Worm (Caenorhabditis elegans) whole organism, early embryonic: ENCODE results near the gene sdz-24.

Source experiments
- B0310.2 ChIP-seq: sonication (generic microtip); optimal IDR thresholded peaks from 2 replicates; lab custom pipeline; 2016; ENCODE audit warnings: mild to moderate bottlenecking, missing genetic modification characterization, missing compliant biosample characterization
- F13C5.2 ChIP-seq: sonication (generic microtip); optimal IDR thresholded peaks from 2 replicates; lab custom pipeline; 2017; ENCODE audit warnings: mild to moderate bottlenecking, missing genetic modification characterization, inconsistent platforms, missing compliant biosample characterization
- aly-1 ChIP-seq: sonication (generic microtip); optimal IDR thresholded peaks from 2 replicates; lab custom pipeline; 2016; ENCODE audit warnings: missing genetic modification characterization, missing compliant biosample characterization
- ama-1 ChIP-seq: fragments of 150-350 bp; optimal IDR thresholded peaks from 2 replicates; lab custom pipeline; 2014
- ets-7 ChIP-seq: sonication (generic microtip); optimal IDR thresholded peaks from 2 replicates; lab custom pipeline; 2016; ENCODE audit warnings: missing genotype, missing genetic modification characterization, missing compliant biosample characterization
- flt-1 ChIP-seq: fragments of 200-800 bp; sonication (Bioruptor generic); IDR thresholded peaks from 2 replicates; pipeline ENCODE4 v1.3.6; 2022; ENCODE audit warnings: missing genetic modification characterization, missing compliant biosample characterization
- hmg-4 ChIP-seq: fragments of 200-800 bp; sonication (Bioruptor generic); optimal IDR thresholded peaks from 2 replicates; lab custom pipeline; 2018; ENCODE audit warnings: mild to moderate bottlenecking, missing genetic modification characterization, missing compliant biosample characterization
- hnd-1 ChIP-seq: sonication (generic microtip); optimal IDR thresholded peaks from 2 replicates; lab custom pipeline; 2016; ENCODE audit warnings: missing genetic modification characterization, missing compliant biosample characterization
- pes-1 ChIP-seq: fragments of 200-800 bp; sonication (Bioruptor generic); IDR thresholded peaks from 2 replicates; pipeline ENCODE4 v1.3.6; 2022; ENCODE audit warnings: missing genetic modification reagents, missing genetic modification characterization, missing compliant biosample characterization
- scrt-1 ChIP-seq: fragments of 200-800 bp; sonication (Bioruptor generic); IDR thresholded peaks from 2 replicates; pipeline ENCODE4 v1.3.6; 2022; ENCODE audit warnings: missing genetic modification characterization, missing compliant biosample characterization
- sea-1 ChIP-seq: fragments of 200-800 bp; sonication (Bioruptor generic); conservative IDR thresholded peaks from 2 replicates; pipeline ENCODE4 v1.3.6; 2022; ENCODE audit warnings: missing genetic modification characterization, missing compliant biosample characterization
- tbx-11 ChIP-seq: fragments of 200-800 bp; sonication (Bioruptor generic); IDR thresholded peaks from 2 replicates; pipeline ENCODE4 v1.3.6; 2022; ENCODE audit warnings: missing genetic modification characterization, missing compliant biosample characterization
- tbx-37 ChIP-seq: fragments of 200-800 bp; sonication (Bioruptor generic); conservative IDR thresholded peaks from 2 replicates; pipeline ENCODE4 v1.3.6; 2022; ENCODE audit warnings: missing genetic modification reagents, missing genetic modification characterization, missing compliant biosample characterization
- tra-4 ChIP-seq: sonication (generic microtip); optimal IDR thresholded peaks from 2 replicates; lab custom pipeline; 2017; ENCODE audit warnings: missing genetic modification characterization, missing compliant biosample characterization

The sdz-24 gene

ce11 chrII:682326-682725 lies 23.9 kb downstream of the sdz-24 start, which contains the start of gene T02H6.7:
Gene T02H6.7 (plus strand): TSS chrII:682626.
- TF ChIP-seq ets-7 (tag; lab: Kevin White, UChicago) (no peak), hmg-4 (GFP tag; lab: Kevin White, UChicago) (no peak), F13C5.2 (tag; lab: Kevin White, UChicago) (no peak), aly-1 (no peak), B0310.2 (no peak), pes-1 (no peak)

ce11 chrII:683467-683866 lies 25.0 kb downstream of the sdz-24 start, which contains the start of gene T02H6.6:
Gene T02H6.6 (plus strand): TSS chrII:683767.
- TF ChIP-seq aly-1 (no peak), B0310.2 (no peak), ets-7 (tag; lab: Kevin White, UChicago) (no peak)

ce11 chrII:684811-685210 lies 26.3 kb downstream of the sdz-24 start, which contains the start of gene T02H6.5:
Gene T02H6.5 (plus strand): TSS chrII:685111.
- no peak for TF ChIP-seq sea-1 (GFP tag; lab: Robert Waterston, UW)
- TF ChIP-seq hnd-1 (tag; lab: Kevin White, UChicago) = no peak
- TF ChIP-seq tra-4 = no peak
- TF ChIP-seq tbx-37 = no peak
- TF ChIP-seq scrt-1 (GFP tag; lab: Robert Waterston, UW) = no peak
- no peak for TF ChIP-seq flt-1 (GFP tag; lab: Robert Waterston, UW)
- no peak for TF ChIP-seq aly-1
- TF ChIP-seq ets-7 (tag; lab: Kevin White, UChicago) = no peak
- no peak for TF ChIP-seq pes-1

ce11 chrII:689749-690148 lies 31.3 kb downstream of the sdz-24 start, which contains the start of gene T02H6.4:
Gene T02H6.4 (plus strand): TSS chrII:690049.
- TF ChIP-seq ama-1 (lab: Kevin White, UChicago) (no peak), ets-7 (tag; lab: Kevin White, UChicago) (no peak), aly-1 (no peak)

ce11 chrII:691550-691949 lies 33.1 kb downstream of the sdz-24 start, which contains the start of gene T02H6.3:
Gene T02H6.3 (plus strand): TSS chrII:691850.
- TF ChIP-seq aly-1 (no peak), hmg-4 (GFP tag; lab: Kevin White, UChicago) (no peak), scrt-1 (GFP tag; lab: Robert Waterston, UW) (no peak), B0310.2 (no peak), tbx-11 (GFP tag; lab: Robert Waterston, UW) (no peak)

ce11 chrII:695079-695478 lies 36.6 kb downstream of the sdz-24 start:
- TF ChIP-seq tbx-37 (peak; percentile 53; the same call in 1 of the 2 replicates), scrt-1 (GFP tag; lab: Robert Waterston, UW) (peak; percentile 70; the same call in 1 of the 2 replicates), tbx-11 (GFP tag; lab: Robert Waterston, UW) (0 out of 2 replicates have a peak, but pooled peaks have one; percentile 27)

ce11 chrII:696776-697532 lies 38.5 kb downstream of the sdz-24 start:
- peak; percentile 64; the same call in 1 of the 2 replicates for TF ChIP-seq flt-1 (GFP tag; lab: Robert Waterston, UW)
- TF ChIP-seq scrt-1 (GFP tag; lab: Robert Waterston, UW) = peak; percentile 76; the same call in 1 of the 2 replicates
- peak; percentile 57 for TF ChIP-seq tbx-37

ce11 chrII:698453-698852 lies 40.0 kb downstream of the sdz-24 start:
- TF ChIP-seq sea-1 (GFP tag; lab: Robert Waterston, UW) (peak; percentile 46; the same call in 1 of the 2 replicates), scrt-1 (GFP tag; lab: Robert Waterston, UW) (peak; percentile 53; the same call in 1 of the 2 replicates), tbx-11 (GFP tag; lab: Robert Waterston, UW) (peak; percentile 56; the same call in 1 of the 2 replicates)

- TF ChIP-seq tra-4 (no peak), tbx-11 (GFP tag; lab: Robert Waterston, UW) (no peak), pes-1 (no peak), sea-1 (GFP tag; lab: Robert Waterston, UW) (no peak), F13C5.2 (tag; lab: Kevin White, UChicago) (no peak)
Measured at ce11 chrII:701025-701370, 42.5 kb downstream of the sdz-24 start, which contains the start of gene T02H6.11. Gene T02H6.11 (minus strand): TSS chrII:701125.

- no peak for TF ChIP-seq F13C5.2 (tag; lab: Kevin White, UChicago)
- no peak for TF ChIP-seq tra-4
- TF ChIP-seq ets-7 (tag; lab: Kevin White, UChicago) = no peak
- TF ChIP-seq ama-1 (lab: Kevin White, UChicago) = no peak
- no peak for TF ChIP-seq tbx-11 (GFP tag; lab: Robert Waterston, UW)
- no peak for TF ChIP-seq hmg-4 (GFP tag; lab: Kevin White, UChicago)
Measured at ce11 chrII:701371-702139, 43.1 kb downstream of the sdz-24 start, which contains the start of gene thoc-1. Gene thoc-1 (plus strand): TSS chrII:702107.
